Worm (Caenorhabditis elegans) whole organism, young adult: Measurements from ENCODE around the gene mlh-1.

Source experiments
- B0261.1 ChIP-seq: sonication (generic microtip); optimal IDR thresholded peaks from 2 replicates; lab custom pipeline; 2016; ENCODE audit warnings: mild to moderate bottlenecking, missing genetic modification characterization, moderate library complexity, missing compliant biosample characterization
- F10E7.11 ChIP-seq: sonication (generic microtip); optimal IDR thresholded peaks from 2 replicates; lab custom pipeline; 2017; ENCODE audit warnings: mild to moderate bottlenecking, missing genetic modification characterization, moderate library complexity, missing compliant biosample characterization
- F49E8.2 ChIP-seq: sonication (generic microtip); optimal IDR thresholded peaks from 3 replicates; lab custom pipeline; 2017; ENCODE audit warnings: missing genetic modification characterization, mild to moderate bottlenecking, missing compliant biosample characterization, antibody characterized with exemption, moderate library complexity; ENCODE audit not compliant: insufficient read depth
- F55B11.4 ChIP-seq: sonication (generic microtip); optimal IDR thresholded peaks from 2 replicates; lab custom pipeline; 2016; ENCODE audit warnings: missing compliant biosample characterization, missing genetic modification characterization, borderline replicate concordance; ENCODE audit not compliant: insufficient read depth
- F57A8.1 ChIP-seq: fragments of 200-800 bp; sonication (Bioruptor generic); optimal IDR thresholded peaks from 2 replicates; lab custom pipeline; 2018; ENCODE audit warnings: mild to moderate bottlenecking, missing genetic modification characterization, moderate library complexity, missing compliant biosample characterization
- K11D2.4 ChIP-seq: fragments of 200-800 bp; sonication (Bioruptor generic); IDR thresholded peaks from 2 replicates; pipeline ENCODE4 v1.3.6; 2022; ENCODE audit warnings: missing genetic modification reagents, missing genetic modification characterization, missing compliant biosample characterization
- K12H6.12 ChIP-seq: fragments of 200-800 bp; sonication (Bioruptor generic); optimal IDR thresholded peaks from 2 replicates; lab custom pipeline; 2018; ENCODE audit warnings: mild to moderate bottlenecking, missing genetic modification characterization, missing compliant biosample characterization
- T07F8.4 ChIP-seq: sonication (generic microtip); optimal IDR thresholded peaks from 2 replicates; lab custom pipeline; 2016; ENCODE audit warnings: mild to moderate bottlenecking, missing genetic modification characterization, moderate library complexity, missing compliant biosample characterization
- ZK185.1 ChIP-seq: sonication (generic microtip); optimal IDR thresholded peaks from 2 replicates; lab custom pipeline; 2016; ENCODE audit warnings: mild to moderate bottlenecking, missing genetic modification characterization, missing compliant biosample characterization; ENCODE audit not compliant: poor library complexity, severe bottlenecking
- ama-1 ChIP-seq, 3 experiments: fragments of 150-350 bp in 1 of 3; sonication (generic microtip) in 2 of 3; optimal IDR thresholded peaks; 2 replicates each; lab custom pipeline; 2014 to 2018; ENCODE audit warnings: missing biosample characterization in 2 of 3, missing genetic modification characterization in 2 of 3, missing genetic modification reagents in 2 of 3
- aptf-2 ChIP-seq: fragments of 200-800 bp; sonication (Bioruptor generic); conservative IDR thresholded peaks from 2 replicates; pipeline ENCODE4 v1.3.6; 2022; ENCODE audit warnings: missing genetic modification reagents, missing genetic modification characterization, missing compliant biosample characterization
- aptf-3 ChIP-seq: fragments of 200-800 bp; sonication (Bioruptor generic); IDR thresholded peaks from 2 replicates; pipeline ENCODE4 v1.3.6; 2022; ENCODE audit warnings: missing genetic modification characterization, missing compliant biosample characterization
- attf-3 ChIP-seq: fragments of 200-800 bp; sonication (Bioruptor generic); conservative IDR thresholded peaks from 2 replicates; pipeline ENCODE4 v1.3.6; 2022; ENCODE audit warnings: missing genetic modification reagents, missing genetic modification characterization, missing compliant biosample characterization
- bed-1 ChIP-seq: fragments of 200-800 bp; sonication (Bioruptor generic); IDR thresholded peaks from 2 replicates; pipeline ENCODE4 v1.3.6; 2022; ENCODE audit warnings: missing genetic modification reagents, missing genetic modification characterization, missing compliant biosample characterization
- ccch-3 ChIP-seq: fragments of 200-800 bp; sonication (Bioruptor generic); optimal IDR thresholded peaks from 2 replicates; lab custom pipeline; 2018; ENCODE audit warnings: mild to moderate bottlenecking, missing genetic modification characterization, missing compliant biosample characterization
- cebp-1 ChIP-seq, 2 experiments: fragments of 200-800 bp in 1 of 2; sonication (Bioruptor generic) in 1 of 2; sonication (generic microtip) in 1 of 2; IDR thresholded peaks in 1 of 2; optimal IDR thresholded peaks in 1 of 2; 2 replicates each; pipeline versions ENCODE4 v1.3.6 to Lab custom; 2017 to 2022; ENCODE audit warnings: missing compliant biosample characterization in 2 of 2, missing genetic modification characterization in 2 of 2, mild to moderate bottlenecking in 1 of 2, missing genetic modification reagents in 1 of 2, moderate library complexity in 1 of 2
- cebp-2 ChIP-seq: fragments of 200-800 bp; sonication (Bioruptor generic); IDR thresholded peaks from 2 replicates; pipeline ENCODE4 v1.3.6; 2022; ENCODE audit warnings: missing genetic modification characterization, missing compliant biosample characterization
- ceh-40 ChIP-seq: fragments of 200-800 bp; sonication (Bioruptor generic); IDR thresholded peaks from 2 replicates; pipeline ENCODE4 v1.3.6; 2022; ENCODE audit warnings: missing genetic modification characterization, missing compliant biosample characterization
- ceh-79 ChIP-seq: sonication (generic microtip); optimal IDR thresholded peaks from 2 replicates; lab custom pipeline; 2017; ENCODE audit warnings: mild to moderate bottlenecking, missing genetic modification characterization, missing compliant biosample characterization
- chd-7 ChIP-seq: sonication (generic microtip); optimal IDR thresholded peaks from 2 replicates; lab custom pipeline; 2016; ENCODE audit warnings: mild to moderate bottlenecking, missing genetic modification characterization, moderate library complexity, missing compliant biosample characterization
- die-1 ChIP-seq: sonication (generic microtip); optimal IDR thresholded peaks from 2 replicates; lab custom pipeline; 2016; ENCODE audit warnings: missing genotype, mild to moderate bottlenecking, missing genetic modification characterization, missing compliant biosample characterization
- egl-44 ChIP-seq: fragments of 200-800 bp; sonication (Bioruptor generic); IDR thresholded peaks from 2 replicates; pipeline ENCODE4 v1.3.6; 2022; ENCODE audit warnings: missing genetic modification reagents, missing genetic modification characterization, missing compliant biosample characterization
- ets-4 ChIP-seq: fragments of 200-800 bp; sonication (Bioruptor generic); optimal IDR thresholded peaks from 2 replicates; lab custom pipeline; 2018; ENCODE audit warnings: mild to moderate bottlenecking, missing genetic modification characterization, missing compliant biosample characterization
- fkh-3 ChIP-seq: sonication (generic microtip); optimal IDR thresholded peaks from 2 replicates; lab custom pipeline; 2016; ENCODE audit warnings: mild to moderate bottlenecking, missing genetic modification characterization, missing compliant biosample characterization
- hlh-26 ChIP-seq: fragments of 200-800 bp; sonication (Bioruptor generic); conservative IDR thresholded peaks from 2 replicates; pipeline ENCODE4 v1.3.6; 2022; ENCODE audit warnings: missing genetic modification reagents, missing genetic modification characterization, missing compliant biosample characterization
- hmg-20 ChIP-seq: fragments of 200-800 bp; sonication (Bioruptor generic); IDR thresholded peaks from 2 replicates; pipeline ENCODE4 v1.3.6; 2022; ENCODE audit warnings: missing genetic modification reagents, missing genetic modification characterization, missing compliant biosample characterization
- lin-26 ChIP-seq: fragments of 200-800 bp; sonication (Bioruptor generic); IDR thresholded peaks from 2 replicates; pipeline ENCODE4 v1.3.6; 2022; ENCODE audit warnings: missing genetic modification reagents, missing genetic modification characterization, missing compliant biosample characterization
- madf-10 ChIP-seq: sonication (generic microtip); optimal IDR thresholded peaks from 2 replicates; lab custom pipeline; 2016; ENCODE audit warnings: mild to moderate bottlenecking, missing genetic modification characterization, missing compliant biosample characterization
- madf-3 ChIP-seq: fragments of 200-800 bp; sonication (Bioruptor generic); IDR thresholded peaks from 2 replicates; pipeline ENCODE4 v1.3.6; 2022; ENCODE audit warnings: missing genetic modification reagents, missing genetic modification characterization, missing compliant biosample characterization
- mcd-1 ChIP-seq: fragments of 200-800 bp; sonication (Bioruptor generic); IDR thresholded peaks from 2 replicates; pipeline ENCODE4 v1.3.6; 2022; ENCODE audit warnings: missing genetic modification reagents, missing genetic modification characterization, missing compliant biosample characterization
- mel-28 ChIP-seq: sonication (generic microtip); optimal IDR thresholded peaks from 2 replicates; lab custom pipeline; 2016; ENCODE audit warnings: borderline replicate concordance, mild to moderate bottlenecking, missing genetic modification characterization, missing compliant biosample characterization
- mes-4 ChIP-seq: sonication (generic microtip); optimal IDR thresholded peaks from 2 replicates; lab custom pipeline; 2016; ENCODE audit warnings: missing genotype, missing genetic modification characterization, missing compliant biosample characterization
- nhr-179 ChIP-seq: sonication (generic microtip); optimal IDR thresholded peaks from 2 replicates; lab custom pipeline; 2016; ENCODE audit warnings: mild to moderate bottlenecking, missing genetic modification characterization, missing compliant biosample characterization
- pbrm-1 ChIP-seq: fragments of 200-800 bp; sonication (Bioruptor generic); IDR thresholded peaks from 2 replicates; pipeline ENCODE4 v1.3.6; 2022; ENCODE audit warnings: missing genetic modification reagents, missing genetic modification characterization, missing compliant biosample characterization
- pha-4 ChIP-seq: fragments of 150-350 bp; sonication (generic microtip); optimal IDR thresholded peaks from 2 replicates; lab custom pipeline; 2014; ENCODE audit warnings: missing biosample characterization, missing genetic modification reagents, missing genetic modification characterization
- rcor-1 ChIP-seq: fragments of 200-800 bp; sonication (Bioruptor generic); IDR thresholded peaks from 2 replicates; pipeline ENCODE4 v1.3.6; 2022; ENCODE audit warnings: missing genetic modification reagents, missing genetic modification characterization, missing compliant biosample characterization
- rpc-1 ChIP-seq, 2 experiments: fragments of 150-350 bp in 1 of 2; sonication (generic microtip) in 1 of 2; optimal IDR thresholded peaks; 2 replicates each; lab custom pipeline; 2014 to 2018; ENCODE audit warnings: missing biosample characterization in 1 of 2, missing genetic modification characterization in 1 of 2, missing genetic modification reagents in 1 of 2, missing genotype in 1 of 2
- sdz-38 ChIP-seq: sonication (generic microtip); optimal IDR thresholded peaks from 2 replicates; lab custom pipeline; 2016; ENCODE audit warnings: missing genotype, missing genetic modification characterization, missing compliant biosample characterization
- sea-2 ChIP-seq: fragments of 200-800 bp; sonication (Bioruptor generic); IDR thresholded peaks from 2 replicates; pipeline ENCODE4 v1.3.6; 2022; ENCODE audit warnings: missing genetic modification characterization, missing compliant biosample characterization
- tbx-9 ChIP-seq: sonication (generic microtip); optimal IDR thresholded peaks from 2 replicates; lab custom pipeline; 2016; ENCODE audit warnings: borderline replicate concordance, missing genetic modification characterization, inconsistent platforms, missing compliant biosample characterization
- zfh-2 ChIP-seq: fragments of 200-800 bp; sonication (Bioruptor generic); conservative IDR thresholded peaks from 2 replicates; pipeline ENCODE4 v1.3.6; 2022; ENCODE audit warnings: missing genetic modification reagents, missing genetic modification characterization, missing compliant biosample characterization
- zim-3 ChIP-seq: sonication (generic microtip); optimal IDR thresholded peaks from 2 replicates; lab custom pipeline; 2017; ENCODE audit warnings: mild to moderate bottlenecking, missing genetic modification characterization, moderate library complexity, missing compliant biosample characterization
- ztf-18 ChIP-seq: sonication (generic microtip); optimal IDR thresholded peaks from 2 replicates; lab custom pipeline; 2016; ENCODE audit warnings: missing genotype, mild to moderate bottlenecking, missing genetic modification characterization, missing compliant biosample characterization
- ztf-28 ChIP-seq: fragments of 200-800 bp; sonication (Bioruptor generic); IDR thresholded peaks from 2 replicates; pipeline ENCODE4 v1.3.6; 2022; ENCODE audit warnings: missing genetic modification reagents, missing genetic modification characterization, missing compliant biosample characterization
- ztf-3 ChIP-seq: fragments of 200-800 bp; sonication (Bioruptor generic); optimal IDR thresholded peaks from 2 replicates; lab custom pipeline; 2018; ENCODE audit warnings: mild to moderate bottlenecking, missing genetic modification characterization, missing compliant biosample characterization

Gene mlh-1

ce11 chrIII:13464493-13465362, 49.6 kb downstream of the mlh-1 start, which contains the start of gene kel-3 (continued):
- TF ChIP-seq attf-3 (GFP tag; lab: Robert Waterston, UW) (peak; percentile 32; the same call in 1 of the 2 replicates), F10E7.11 (tag; lab: Kevin White, UChicago) (peak; percentile 97), rpc-1 (optimal IDR thresholded peaks at IDR 0.05; lab: Kevin White, UChicago) (no peak), rpc-1 (tag; optimal IDR thresholded peaks at IDR 0.05; lab: Kevin White, UChicago) (peak; percentile 11), K11D2.4 (GFP tag; lab: Robert Waterston, UW) (peak; percentile 77; the same call in 1 of the 2 replicates), nhr-179 (tag; lab: Kevin White, UChicago) (peak; percentile 54), zfh-2 (GFP tag; lab: Robert Waterston, UW) (no peak), cebp-1 (GFP tag; IDR thresholded peaks at IDR 0.05; lab: Robert Waterston, UW) (no peak), cebp-1 (tag; optimal IDR thresholded peaks at IDR 0.05; lab: Kevin White, UChicago) (peak; percentile 78), ccch-3 (GFP tag; lab: Kevin White, UChicago) (peak; percentile 42), aptf-3 (peak; percentile 75), tbx-9 (tag; lab: Kevin White, UChicago) (peak; percentile 75), rcor-1 (GFP tag; lab: Robert Waterston, UW) (peak; percentile 74), madf-3 (GFP tag; lab: Robert Waterston, UW) (peak; percentile 87), B0261.1 (tag; lab: Kevin White, UChicago) (peak; percentile 38), pbrm-1 (GFP tag; lab: Robert Waterston, UW) (peak; percentile 86), pha-4 (tag; lab: Kevin White, UChicago) (peak; percentile 72), aptf-2 (GFP tag; lab: Robert Waterston, UW) (no peak), sdz-38 (tag; lab: Kevin White, UChicago) (no peak), hlh-26 (GFP tag; lab: Robert Waterston, UW) (no peak), mcd-1 (peak; percentile 74), die-1 (tag; lab: Kevin White, UChicago) (peak; percentile 78), chd-7 (peak; percentile 96), ztf-18 (tag; lab: Kevin White, UChicago) (peak; percentile 85), mes-4 (peak; percentile 54), mel-28 (tag; lab: Kevin White, UChicago) (peak; percentile 21), hmg-20 (GFP tag; lab: Robert Waterston, UW) (peak; percentile 34; the same call in 1 of the 2 replicates), cebp-2 (no peak; the same call in 1 of the 2 replicates), ceh-79 (tag; lab: Kevin White, UChicago) (peak; percentile 96), K12H6.12 (tag; lab: Kevin White, UChicago) (peak; percentile 25), F57A8.1 (GFP tag; lab: Kevin White, UChicago) (peak; percentile 39), ceh-40 (GFP tag; lab: Robert Waterston, UW) (no peak), F55B11.4 (tag; lab: Kevin White, UChicago) (no peak), ztf-28 (GFP tag; lab: Robert Waterston, UW) (0 out of 2 replicates have a peak, but pooled peaks have one; percentile 47), ets-4 (GFP tag; lab: Kevin White, UChicago) (peak; percentile 96), madf-10 (tag; lab: Kevin White, UChicago) (peak; percentile 73), zim-3 (tag; lab: Kevin White, UChicago) (peak; percentile 93), bed-1 (peak; percentile 82; the same call in 1 of the 2 replicates), T07F8.4 (tag; lab: Kevin White, UChicago) (peak; percentile 75), ztf-3 (GFP tag; lab: Kevin White, UChicago) (peak; percentile 91), egl-44 (GFP tag; lab: Robert Waterston, UW) (0 out of 2 replicates have a peak, but pooled peaks have one; percentile 36), fkh-3 (tag; lab: Kevin White, UChicago) (peak; percentile 98), sea-2 (GFP tag; lab: Robert Waterston, UW) (peak; percentile 66; the same call in 1 of the 2 replicates), ZK185.1 (peak; percentile 66), lin-26 (peak; percentile 92), F49E8.2 (tag; lab: Kevin White, UChicago) (peak; percentile 99), ama-1 (optimal IDR thresholded peaks at IDR 0.05; lab: Kevin White, UChicago) (peak; percentile 97), ama-1 (GFP tag; optimal IDR thresholded peaks at IDR 0.05; lab: Kevin White, UChicago) (peak; percentile 50 to 96)
